Worm (Caenorhabditis elegans): Measurements from ENCODE around the gene spp-31.

The spp-31 gene

DNA sequence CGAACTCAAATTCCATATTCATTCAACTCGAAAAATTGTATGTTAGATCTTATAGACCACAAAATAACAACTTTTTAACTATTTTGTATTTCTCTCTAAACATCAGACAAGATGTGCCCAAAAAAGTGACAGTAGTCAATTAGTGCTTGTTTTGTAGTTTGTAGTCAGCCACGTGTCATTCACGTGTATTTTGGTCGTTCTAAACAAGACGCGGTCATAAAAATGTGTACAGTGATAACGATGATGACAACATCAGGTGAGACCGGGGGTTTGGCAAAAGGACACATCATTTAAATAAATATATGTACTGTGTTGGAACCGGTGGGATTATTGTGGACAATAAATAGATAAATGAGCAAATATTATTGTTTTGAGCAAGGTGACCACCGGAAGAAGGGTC lies 47.8 kb downstream of the spp-31 start (continued):
- no peak for TF ChIP-seq dmd-8 (GFP tag; IDR thresholded peaks at IDR 0.05)
- TF ChIP-seq dve-1 (tag; optimal IDR thresholded peaks at IDR 0.05; ENCODE audit: insufficient read depth), result peak; percentile 92
- peak; percentile 98 for TF ChIP-seq nhr-28 (tag; optimal IDR thresholded peaks at IDR 0.05)
- no peak for TF ChIP-seq ces-1 (GFP tag; optimal IDR thresholded peaks at IDR 0.05)
- TF ChIP-seq nhr-42 (GFP tag; IDR thresholded peaks at IDR 0.05), result no peak
- peak in 1 of 2 experiments; percentile 22 for TF ChIP-seq daf-16 (GFP tag; optimal IDR thresholded peaks at IDR 0.05)
- TF ChIP-seq daf-16 (tag; optimal IDR thresholded peaks at IDR 0.05), result peak; percentile 98
- TF ChIP-seq zip-11 (GFP tag; IDR thresholded peaks at IDR 0.05), result no peak
- TF ChIP-seq lin-13 (GFP tag; optimal IDR thresholded peaks at IDR 0.05), result no peak
- TF ChIP-seq lin-39 (tag; optimal IDR thresholded peaks at IDR 0.05), result no peak
- TF ChIP-seq nhr-11 (tag; optimal IDR thresholded peaks at IDR 0.05), result no peak
- no peak for TF ChIP-seq F44E2.7 (GFP tag; IDR thresholded peaks at IDR 0.05)
- peak; percentile 90 for TF ChIP-seq nhr-102 (tag; optimal IDR thresholded peaks at IDR 0.05)
- TF ChIP-seq unc-62 (GFP tag; optimal IDR thresholded peaks at IDR 0.05 in 1 of 2), result peak in 1 of 2 experiments; percentile 99
- TF ChIP-seq unc-62 (tag; optimal IDR thresholded peaks at IDR 0.05), result no peak
- peak; percentile 90 for TF ChIP-seq hlh-11 (tag; optimal IDR thresholded peaks at IDR 0.05)
- no peak for TF ChIP-seq ctbp-1 (GFP tag; IDR thresholded peaks at IDR 0.05)
- no peak for TF ChIP-seq zag-1 (tag; optimal IDR thresholded peaks at IDR 0.05)
- TF ChIP-seq arid-1 (GFP tag; conservative IDR thresholded peaks at IDR 0.05), result no peak
- no peak for TF ChIP-seq madf-5 (GFP tag; IDR thresholded peaks at IDR 0.05)
- TF ChIP-seq zfp-3 (GFP tag; conservative IDR thresholded peaks at IDR 0.05), result no peak
- TF ChIP-seq mes-2 (tag; optimal IDR thresholded peaks at IDR 0.05; ENCODE audit: poor library complexity, severe bottlenecking), result peak; percentile 60
- no peak for TF ChIP-seq ceh-28 (tag; optimal IDR thresholded peaks at IDR 0.05)
- peak; percentile 80 for TF ChIP-seq mxl-3 (GFP tag; optimal IDR thresholded peaks at IDR 0.05)
- peak; percentile 80 for TF ChIP-seq nhr-48 (tag; optimal IDR thresholded peaks at IDR 0.05)
- no peak for TF ChIP-seq zip-2 (tag; optimal IDR thresholded peaks at IDR 0.05)
- TF ChIP-seq pha-4 (GFP tag; IDR thresholded peaks at IDR 0.05), result no peak
- TF ChIP-seq pha-4 (tag; optimal IDR thresholded peaks at IDR 0.05), result no peak
- no peak for TF ChIP-seq lim-7 (GFP tag; IDR thresholded peaks at IDR 0.05)
- TF ChIP-seq lin-29 (GFP tag; IDR thresholded peaks at IDR 0.05), result no peak
- peak in 1 of 2 experiments; percentile 74 for TF ChIP-seq mdl-1 (tag; optimal IDR thresholded peaks at IDR 0.05)
- TF ChIP-seq saeg-2 (GFP tag; IDR thresholded peaks at IDR 0.05), result no peak
- no peak for TF ChIP-seq nhr-10 (tag; optimal IDR thresholded peaks at IDR 0.05)
- no peak for TF ChIP-seq fos-1 (tag; optimal IDR thresholded peaks at IDR 0.05)
- no peak for TF ChIP-seq nhr-76 (tag; optimal IDR thresholded peaks at IDR 0.05)

DNA sequence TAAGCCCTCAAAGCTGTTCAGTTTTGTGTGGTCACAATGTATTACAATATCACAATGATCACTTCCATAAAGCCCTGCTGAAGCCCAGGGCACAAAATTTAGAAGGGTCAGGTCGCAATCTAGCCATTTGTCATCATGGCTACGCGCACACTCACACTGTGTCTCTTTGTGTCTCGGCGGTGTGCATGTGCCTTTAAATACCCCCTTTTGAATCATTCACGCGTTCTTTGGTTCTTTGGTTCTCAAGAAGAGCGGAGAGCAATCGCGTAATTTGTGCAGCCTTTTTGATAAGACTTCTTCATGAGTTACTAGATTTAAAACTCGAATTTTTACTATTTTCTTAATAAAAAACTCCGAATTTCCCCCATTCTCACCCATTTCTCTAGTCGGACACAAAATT lies 48.6 kb downstream of the spp-31 start:
- no peak for TF ChIP-seq ztf-7 (tag; optimal IDR thresholded peaks at IDR 0.05)
- no peak for TF ChIP-seq tag-97 (GFP tag; IDR thresholded peaks at IDR 0.05)
- TF ChIP-seq hlh-30 (tag; optimal IDR thresholded peaks at IDR 0.05; ENCODE audit: insufficient read depth), result peak; percentile 73
- TF ChIP-seq daf-16 (GFP tag; optimal IDR thresholded peaks at IDR 0.05), result no peak
- TF ChIP-seq daf-16 (tag; optimal IDR thresholded peaks at IDR 0.05), result peak; percentile 56
- peak; percentile 78 for TF ChIP-seq hlh-11 (tag; optimal IDR thresholded peaks at IDR 0.05)
- no peak for TF ChIP-seq R02D3.7 (tag; optimal IDR thresholded peaks at IDR 0.05)
- TF ChIP-seq nhr-41 (GFP tag; IDR thresholded peaks at IDR 0.05), result no peak
- 0 out of 2 replicates have a peak, but pooled peaks have one; percentile 43 for TF ChIP-seq egl-43 (GFP tag; IDR thresholded peaks at IDR 0.05)
- TF ChIP-seq aha-1 (tag), result no peak
- TF ChIP-seq zag-1 (tag; optimal IDR thresholded peaks at IDR 0.05), result no peak
- peak; percentile 71 for TF ChIP-seq dve-1 (tag; optimal IDR thresholded peaks at IDR 0.05; ENCODE audit: insufficient read depth)
- TF ChIP-seq mdl-1 (tag; optimal IDR thresholded peaks at IDR 0.05), result peak in 1 of 2 experiments; percentile 41
- TF ChIP-seq unc-130 (GFP tag; optimal IDR thresholded peaks at IDR 0.05), result no peak
- no peak for TF ChIP-seq egl-27 (tag; optimal IDR thresholded peaks at IDR 0.05)
- peak; percentile 29 for TF ChIP-seq mes-2 (tag; optimal IDR thresholded peaks at IDR 0.05; ENCODE audit: poor library complexity, severe bottlenecking)
- TF ChIP-seq nhr-11 (tag; optimal IDR thresholded peaks at IDR 0.05), result no peak
- TF ChIP-seq pha-4 (GFP tag; IDR thresholded peaks at IDR 0.05), result no peak; the same call in 1 of the 2 replicates
- TF ChIP-seq pha-4 (tag; optimal IDR thresholded peaks at IDR 0.05), result no peak
- TF ChIP-seq ces-1 (GFP tag; optimal IDR thresholded peaks at IDR 0.05), result no peak
- peak; percentile 60 for TF ChIP-seq mxl-2 (GFP tag; conservative IDR thresholded peaks at IDR 0.05)
- TF ChIP-seq T20F7.1 (GFP tag; optimal IDR thresholded peaks at IDR 0.05), result no peak
- TF ChIP-seq nhr-111 (GFP tag; optimal IDR thresholded peaks at IDR 0.05), result no peak
- TF ChIP-seq daf-12 (tag; optimal IDR thresholded peaks at IDR 0.05), result no peak
- peak; percentile 73 for TF ChIP-seq nhr-6 (tag; optimal IDR thresholded peaks at IDR 0.05)
- no peak for TF ChIP-seq zfp-2 (tag; optimal IDR thresholded peaks at IDR 0.05)
- TF ChIP-seq mxl-3 (GFP tag; optimal IDR thresholded peaks at IDR 0.05), result peak; percentile 56
- TF ChIP-seq arid-1 (GFP tag; conservative IDR thresholded peaks at IDR 0.05), result 0 out of 2 replicates have a peak, but pooled peaks have one; percentile 35
- TF ChIP-seq php-3 (GFP tag; IDR thresholded peaks at IDR 0.05), result 0 out of 2 replicates have a peak, but pooled peaks have one; percentile 16
